Worm (Caenorhabditis elegans) whole organism, midembryonic: ENCODE measurements around the gene gvd-1.
"Not testable (repeated sequence)": the region's sequence is repeated elsewhere in the genome, so short reads cannot be mapped to it uniquely, and the experiment has no call there.

Experiments used
- T22C8.4 ChIP-seq: fragments of 200-800 bp; sonication (Bioruptor generic); IDR thresholded peaks from 2 replicates; pipeline ENCODE4 v1.3.6; 2022; ENCODE audit warnings: missing genetic modification characterization, missing compliant biosample characterization
- cog-1 ChIP-seq: sonication (generic microtip); optimal IDR thresholded peaks from 2 replicates; lab custom pipeline; 2016; ENCODE audit warnings: missing genetic modification characterization, missing compliant biosample characterization
- flt-1 ChIP-seq: fragments of 200-800 bp; sonication (Bioruptor generic); IDR thresholded peaks from 2 replicates; pipeline ENCODE4 v1.3.6; 2022; ENCODE audit warnings: missing genetic modification characterization, missing compliant biosample characterization
- klf-2 ChIP-seq: fragments of 200-800 bp; sonication (Bioruptor generic); conservative IDR thresholded peaks from 2 replicates; pipeline ENCODE4 v1.3.6; 2022; ENCODE audit warnings: missing genetic modification reagents, missing genetic modification characterization, missing compliant biosample characterization
- med-1 ChIP-seq: sonication (generic microtip); optimal IDR thresholded peaks from 2 replicates; lab custom pipeline; 2017; ENCODE audit warnings: missing genetic modification characterization, mild to moderate bottlenecking, missing compliant biosample characterization, antibody characterized with exemption, missing genetic modification reagents; ENCODE audit not compliant: insufficient read depth
- ref-1 ChIP-seq: fragments of 200-800 bp; sonication (Bioruptor generic); conservative IDR thresholded peaks from 2 replicates; pipeline ENCODE4 v1.3.6; 2022; ENCODE audit warnings: missing genetic modification reagents, missing genetic modification characterization, missing compliant biosample characterization
- tab-1 ChIP-seq: fragments of 200-800 bp; sonication (Bioruptor generic); IDR thresholded peaks from 2 replicates; pipeline ENCODE4 v1.3.6; 2022; ENCODE audit warnings: missing genetic modification characterization, missing compliant biosample characterization
- ztf-23 ChIP-seq: fragments of 200-800 bp; sonication (Bioruptor generic); IDR thresholded peaks from 2 replicates; pipeline ENCODE4 v1.3.6; 2022; ENCODE audit warnings: missing genetic modification reagents, missing genetic modification characterization, missing compliant biosample characterization
- ztf-29 ChIP-seq: fragments of 200-800 bp; sonication (Bioruptor generic); IDR thresholded peaks from 2 replicates; pipeline ENCODE4 v1.3.6; 2022; ENCODE audit warnings: missing genetic modification reagents, missing genetic modification characterization, missing compliant biosample characterization

The gvd-1 gene

ce11 chrII:461297-461696 lies 3.6 kb upstream of the gvd-1 start:
- no peak for TF ChIP-seq ztf-29 (GFP tag; lab: Robert Waterston, UW)
- no peak for TF ChIP-seq tab-1 (GFP tag; lab: Robert Waterston, UW)
- no peak for TF ChIP-seq klf-2 (GFP tag; lab: Robert Waterston, UW)
- TF ChIP-seq med-1 (GFP tag; lab: Kevin White, UChicago) = no peak
- no peak for TF ChIP-seq cog-1 (tag; lab: Kevin White, UChicago)
- no peak for TF ChIP-seq ref-1 (GFP tag; lab: Robert Waterston, UW)
- TF ChIP-seq T22C8.4 (GFP tag; lab: Robert Waterston, UW) = no peak
- TF ChIP-seq flt-1 (GFP tag; lab: Robert Waterston, UW) = no peak
- TF ChIP-seq ztf-23 = no peak

ce11 chrII:460835-461234 lies 3.1 kb upstream of the gvd-1 start, which contains the start of gene W10D9.3:
W10D9.3 (minus strand) TSS chrII:460935.
- TF ChIP-seq med-1 (GFP tag; lab: Kevin White, UChicago) = no peak
- TF ChIP-seq ref-1 (GFP tag; lab: Robert Waterston, UW) = no peak
- no peak for TF ChIP-seq cog-1 (tag; lab: Kevin White, UChicago)
- TF ChIP-seq T22C8.4 (GFP tag; lab: Robert Waterston, UW) = no peak
- no peak for TF ChIP-seq klf-2 (GFP tag; lab: Robert Waterston, UW)
- TF ChIP-seq ztf-29 (GFP tag; lab: Robert Waterston, UW) = no peak
- TF ChIP-seq tab-1 (GFP tag; lab: Robert Waterston, UW) = no peak

- no peak for TF ChIP-seq med-1 (GFP tag; lab: Kevin White, UChicago)
- TF ChIP-seq tab-1 (GFP tag; lab: Robert Waterston, UW) = no peak
- no peak for TF ChIP-seq klf-2 (GFP tag; lab: Robert Waterston, UW)
- TF ChIP-seq ref-1 (GFP tag; lab: Robert Waterston, UW) = no peak
- TF ChIP-seq T22C8.4 (GFP tag; lab: Robert Waterston, UW) = no peak
Measured at ce11 chrII:456371-456770, 1.3 kb downstream of the gvd-1 start.

ce11 chrII:454646-455045 lies 3.0 kb downstream of the gvd-1 start, which contains the start of gene W10D9.1:
W10D9.1 (plus strand) TSS chrII:454946.
- not testable (repeated sequence) for TF ChIP-seq tab-1 (GFP tag; lab: Robert Waterston, UW); ztf-29 (GFP tag; lab: Robert Waterston, UW); ztf-23

ce11 chrII:452159-452558 lies 5.5 kb downstream of the gvd-1 start:
- TF ChIP-seq flt-1 (GFP tag; lab: Robert Waterston, UW) = 0 out of 2 replicates have a peak, but pooled peaks have one; percentile 33

- not testable (repeated sequence) for TF ChIP-seq T22C8.4 (GFP tag; lab: Robert Waterston, UW); klf-2 (GFP tag; lab: Robert Waterston, UW); med-1 (GFP tag; lab: Kevin White, UChicago)
Measured at ce11 chrII:441102-441501, 16.6 kb downstream of the gvd-1 start, which contains the start of gene C24H12.1. C24H12.1 (plus strand) TSS chrII:441402.

ce11 chrII:437279-437678 lies 20.4 kb downstream of the gvd-1 start:
- TF ChIP-seq ztf-23 (no peak), klf-2 (GFP tag; lab: Robert Waterston, UW) (no peak), tab-1 (GFP tag; lab: Robert Waterston, UW) (no peak), flt-1 (GFP tag; lab: Robert Waterston, UW) (no peak), ztf-29 (GFP tag; lab: Robert Waterston, UW) (no peak), T22C8.4 (GFP tag; lab: Robert Waterston, UW) (no peak)

- TF ChIP-seq cog-1 (tag; lab: Kevin White, UChicago) (no peak), med-1 (GFP tag; lab: Kevin White, UChicago) (no peak), T22C8.4 (GFP tag; lab: Robert Waterston, UW) (no peak), klf-2 (GFP tag; lab: Robert Waterston, UW) (no peak), tab-1 (GFP tag; lab: Robert Waterston, UW) (no peak), ref-1 (GFP tag; lab: Robert Waterston, UW) (no peak), ztf-29 (GFP tag; lab: Robert Waterston, UW) (no peak), flt-1 (GFP tag; lab: Robert Waterston, UW) (no peak), ztf-23 (no peak)
Measured at ce11 chrII:423086-423485, 34.6 kb downstream of the gvd-1 start, which contains the start of gene C24H12.8. C24H12.8 (minus strand) TSS chrII:423186.

- TF ChIP-seq T22C8.4 (GFP tag; lab: Robert Waterston, UW) (no peak), klf-2 (GFP tag; lab: Robert Waterston, UW) (no peak)
Measured at ce11 chrII:418782-419181, 38.9 kb downstream of the gvd-1 start, which contains the start of gene C24H12.6. C24H12.6 (minus strand) TSS chrII:418882.

- peak; percentile 57; the same call in 1 of the 2 replicates for TF ChIP-seq tab-1 (GFP tag; lab: Robert Waterston, UW)
- TF ChIP-seq flt-1 (GFP tag; lab: Robert Waterston, UW) = peak; percentile 78; the same call in 1 of the 2 replicates
- TF ChIP-seq ztf-23 = peak; percentile 73
Measured at ce11 chrII:416808-417207, 40.9 kb downstream of the gvd-1 start.

ce11 chrII:410832-411231 lies 46.9 kb downstream of the gvd-1 start, which contains the start of the genes dnsn-1 and C24H12.4:
dnsn-1 (minus strand) TSS chrII:410932.
C24H12.4 (plus strand) TSS chrII:411222.
- TF ChIP-seq cog-1 (tag; lab: Kevin White, UChicago) (peak; percentile 62), flt-1 (GFP tag; lab: Robert Waterston, UW) (no peak)
